Worm (Caenorhabditis elegans) whole organism, early embryonic: ENCODE data around the gene C56E6.7.

Experiments used
- B0310.2 ChIP-seq: sonication (generic microtip); optimal IDR thresholded peaks from 2 replicates; lab custom pipeline; 2016; ENCODE audit warnings: mild to moderate bottlenecking, missing genetic modification characterization, missing compliant biosample characterization
- F13C5.2 ChIP-seq: sonication (generic microtip); optimal IDR thresholded peaks from 2 replicates; lab custom pipeline; 2017; ENCODE audit warnings: mild to moderate bottlenecking, missing genetic modification characterization, inconsistent platforms, missing compliant biosample characterization
- aly-1 ChIP-seq: sonication (generic microtip); optimal IDR thresholded peaks from 2 replicates; lab custom pipeline; 2016; ENCODE audit warnings: missing genetic modification characterization, missing compliant biosample characterization
- ama-1 ChIP-seq: fragments of 150-350 bp; optimal IDR thresholded peaks from 2 replicates; lab custom pipeline; 2014
- ceh-36 ChIP-seq: sonication (generic microtip); optimal IDR thresholded peaks from 2 replicates; lab custom pipeline; 2016; ENCODE audit warnings: missing genetic modification characterization, inconsistent platforms, missing compliant biosample characterization
- ets-7 ChIP-seq: sonication (generic microtip); optimal IDR thresholded peaks from 2 replicates; lab custom pipeline; 2016; ENCODE audit warnings: missing genotype, missing genetic modification characterization, missing compliant biosample characterization
- flt-1 ChIP-seq: fragments of 200-800 bp; sonication (Bioruptor generic); IDR thresholded peaks from 2 replicates; pipeline ENCODE4 v1.3.6; 2022; ENCODE audit warnings: missing genetic modification characterization, missing compliant biosample characterization
- hmbx-1 ChIP-seq: sonication (generic microtip); optimal IDR thresholded peaks from 2 replicates; lab custom pipeline; 2016; ENCODE audit warnings: mild to moderate bottlenecking, missing genetic modification characterization, missing compliant biosample characterization
- hnd-1 ChIP-seq: sonication (generic microtip); optimal IDR thresholded peaks from 2 replicates; lab custom pipeline; 2016; ENCODE audit warnings: missing genetic modification characterization, missing compliant biosample characterization
- pes-1 ChIP-seq: fragments of 200-800 bp; sonication (Bioruptor generic); IDR thresholded peaks from 2 replicates; pipeline ENCODE4 v1.3.6; 2022; ENCODE audit warnings: missing genetic modification reagents, missing genetic modification characterization, missing compliant biosample characterization
- scrt-1 ChIP-seq: fragments of 200-800 bp; sonication (Bioruptor generic); IDR thresholded peaks from 2 replicates; pipeline ENCODE4 v1.3.6; 2022; ENCODE audit warnings: missing genetic modification characterization, missing compliant biosample characterization
- sea-1 ChIP-seq: fragments of 200-800 bp; sonication (Bioruptor generic); conservative IDR thresholded peaks from 2 replicates; pipeline ENCODE4 v1.3.6; 2022; ENCODE audit warnings: missing genetic modification characterization, missing compliant biosample characterization
- tbx-11 ChIP-seq: fragments of 200-800 bp; sonication (Bioruptor generic); IDR thresholded peaks from 2 replicates; pipeline ENCODE4 v1.3.6; 2022; ENCODE audit warnings: missing genetic modification characterization, missing compliant biosample characterization
- tra-4 ChIP-seq: sonication (generic microtip); optimal IDR thresholded peaks from 2 replicates; lab custom pipeline; 2017; ENCODE audit warnings: missing genetic modification characterization, missing compliant biosample characterization

DNA sequence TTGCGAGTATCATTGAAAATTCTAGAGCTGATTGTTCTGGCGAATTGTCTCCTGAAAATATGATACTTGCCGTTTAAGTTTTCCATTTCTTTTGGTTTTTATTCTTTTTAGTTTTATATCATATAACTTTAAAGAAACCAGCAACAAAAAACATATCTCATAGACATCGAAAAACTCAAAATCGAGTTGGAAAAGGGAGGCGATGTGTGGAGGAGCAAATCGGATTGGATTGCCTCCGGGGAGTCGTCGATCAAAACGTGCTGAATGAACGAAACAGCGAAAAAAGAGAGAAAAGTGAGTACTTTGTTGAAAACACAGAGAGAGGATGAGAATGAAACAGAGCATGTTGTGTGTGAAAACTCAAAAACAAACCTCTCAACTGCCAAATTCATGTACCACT, 19.2 kb upstream of the C56E6.7 start:
- TF ChIP-seq F13C5.2 (tag; lab: Kevin White, UChicago) (no peak), ceh-36 (tag; lab: Kevin White, UChicago) (no peak), ama-1 (lab: Kevin White, UChicago) (no peak), scrt-1 (GFP tag; lab: Robert Waterston, UW) (no peak), ets-7 (tag; lab: Kevin White, UChicago) (no peak), sea-1 (GFP tag; lab: Robert Waterston, UW) (no peak), hnd-1 (tag; lab: Kevin White, UChicago) (no peak), aly-1 (tag; lab: Kevin White, UChicago) (no peak), flt-1 (GFP tag; lab: Robert Waterston, UW) (no peak), pes-1 (no peak), tra-4 (tag; lab: Kevin White, UChicago) (no peak), B0310.2 (tag; lab: Kevin White, UChicago) (no peak), tbx-11 (GFP tag; lab: Robert Waterston, UW) (no peak), hmbx-1 (no peak)
